Fruit fly (Drosophila melanogaster): ENCODE measurements around the gene CG44198.

Gene CG44198

DNA sequence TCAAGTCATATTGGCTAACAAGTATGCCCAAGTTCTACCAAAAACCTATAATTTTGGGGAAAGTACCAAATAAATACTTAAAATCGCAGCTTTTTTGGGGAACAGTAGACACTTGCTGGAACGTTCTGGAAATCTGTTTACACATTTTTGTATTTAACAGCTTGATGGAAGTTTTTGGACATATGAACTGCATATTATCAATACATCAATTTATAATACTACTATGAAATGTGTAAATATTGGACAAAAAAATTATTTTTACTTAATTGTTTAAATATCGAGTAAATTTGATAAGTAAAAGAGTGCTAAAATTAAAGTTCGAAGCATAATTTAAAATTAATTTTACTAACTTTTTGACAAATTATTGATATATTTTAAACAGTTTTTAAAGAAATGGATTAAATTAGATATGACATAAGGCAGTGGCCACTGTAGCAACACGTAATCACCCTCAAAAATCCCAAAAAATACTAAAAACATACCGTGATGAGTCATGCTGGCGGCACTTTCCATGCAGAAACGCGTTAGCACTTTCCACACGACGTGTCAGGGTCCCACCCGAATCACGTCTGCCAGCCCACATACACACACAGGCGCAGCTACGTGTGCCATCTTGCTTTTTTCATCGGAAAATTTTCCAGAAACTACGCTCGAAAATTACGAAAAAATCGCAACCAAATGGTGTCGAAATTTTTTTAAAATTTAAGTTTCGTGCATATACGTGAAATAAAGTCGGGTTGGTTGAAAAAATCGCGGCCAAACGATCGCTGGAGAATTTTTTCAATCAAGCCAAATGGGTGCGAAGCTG is 46.3 kb upstream of the CG44198 start, which contains the start of gene Sirt1 (continued):
- TF ChIP-seq aop (GFP tag; IDR thresholded peaks at IDR 0.05), result no peak
- no peak for TF ChIP-seq tna (GFP tag; IDR thresholded peaks at IDR 0.05; ENCODE audit: partially characterized antibody)
- peak; percentile 75 for TF ChIP-seq croc (GFP tag; conservative IDR thresholded peaks at IDR 0.05)
- TF ChIP-seq CG8388 (GFP tag; optimal IDR thresholded peaks at IDR 0.05), result peak; percentile 82
- peak; percentile 73 for TF ChIP-seq CG6813 (GFP tag; optimal IDR thresholded peaks at IDR 0.05)
- peak; percentile 53 for TF ChIP-seq HLH54F (GFP tag; optimal IDR thresholded peaks at IDR 0.05)
- TF ChIP-seq exex (tag; optimal IDR thresholded peaks at IDR 0.05), result no peak
- TF ChIP-seq Ptx1 (GFP tag; IDR thresholded peaks at IDR 0.05), result peak; percentile 89
- TF ChIP-seq CG3838 (GFP tag; optimal IDR thresholded peaks at IDR 0.05), result no peak
- no peak for TF ChIP-seq sc (optimal IDR thresholded peaks at IDR 0.05)
- TF ChIP-seq sc (GFP tag; optimal IDR thresholded peaks at IDR 0.05), result peak; percentile 84
- no peak for TF ChIP-seq CG14965 (GFP tag; optimal IDR thresholded peaks at IDR 0.05; ENCODE audit: borderline replicate concordance)
- peak; percentile 52 for TF ChIP-seq pho (GFP tag; optimal IDR thresholded peaks at IDR 0.05)
- no peak for TF ChIP-seq kni (GFP tag; optimal IDR thresholded peaks at IDR 0.05)
- peak; percentile 92 for TF ChIP-seq dmrt11E (tag; optimal IDR thresholded peaks at IDR 0.05)
- TF ChIP-seq CG7987 (GFP tag; optimal IDR thresholded peaks at IDR 0.05), result peak; percentile 24
- peak; percentile 83 for TF ChIP-seq CG12942 (GFP tag; optimal IDR thresholded peaks at IDR 0.05)
- TF ChIP-seq gem (tag; optimal IDR thresholded peaks at IDR 0.05), result peak; percentile 95
- no peak for TF ChIP-seq lov (optimal IDR thresholded peaks at IDR 0.05)
- TF ChIP-seq lov (GFP tag; IDR thresholded peaks at IDR 0.05), result 0 out of 3 replicates have a peak, but pooled peaks have one; percentile 29
- TF ChIP-seq Med (GFP tag), result peak; percentile 88
- TF ChIP-seq Dp (GFP tag; optimal IDR thresholded peaks at IDR 0.05), result no peak
- TF ChIP-seq CG31388 (GFP tag; optimal IDR thresholded peaks at IDR 0.05), result peak; percentile 35
- peak; percentile 84 for TF ChIP-seq CG7372 (GFP tag; IDR thresholded peaks at IDR 0.05)
- TF ChIP-seq CG30403 (GFP tag; optimal IDR thresholded peaks at IDR 0.05), result peak; percentile 96
- peak; percentile 88 for TF ChIP-seq Usf (GFP tag; optimal IDR thresholded peaks at IDR 0.05)
- no peak for TF ChIP-seq CG4707 (GFP tag; optimal IDR thresholded peaks at IDR 0.05)
- TF ChIP-seq jigr1 (GFP tag; IDR thresholded peaks at IDR 0.05), result peak; percentile 70; the same call in 1 of the 3 replicates
- TF ChIP-seq Eip74EF (GFP tag; optimal IDR thresholded peaks at IDR 0.05), result peak in 1 of 2 experiments; percentile 67
- 0 out of 2 replicates have a peak, but pooled peaks have one; percentile 16 for TF ChIP-seq CG10321 (GFP tag; IDR thresholded peaks at IDR 0.05)
- TF ChIP-seq D (optimal IDR thresholded peaks at IDR 0.05), result no peak
- peak; percentile 79 for TF ChIP-seq D (GFP tag; optimal IDR thresholded peaks at IDR 0.05)
- no peak for TF ChIP-seq emc (GFP tag; optimal IDR thresholded peaks at IDR 0.05)
- peak; percentile 74 for TF ChIP-seq Rfx (GFP tag; IDR thresholded peaks at IDR 0.05)
- TF ChIP-seq CG16813 (GFP tag; IDR thresholded peaks at IDR 0.05; ENCODE audit: partially characterized antibody), result 0 out of 3 replicates have a peak, but pooled peaks have one; percentile 20
- no peak for TF ChIP-seq Neu2 (GFP tag; optimal IDR thresholded peaks at IDR 0.05; ENCODE audit: borderline replicate concordance)
- peak; percentile 56; the same call in 2 of the 3 replicates for TF ChIP-seq H15 (GFP tag; IDR thresholded peaks at IDR 0.05)
- peak; percentile 57 for TF ChIP-seq trh (GFP tag; optimal IDR thresholded peaks at IDR 0.05)
- peak; percentile 83 for TF ChIP-seq CG9932 (GFP tag; IDR thresholded peaks at IDR 0.05)
- no peak for TF ChIP-seq CkIIα-i1 (GFP tag; IDR thresholded peaks at IDR 0.05)
- peak; percentile 90 for TF ChIP-seq CG15269 (tag; optimal IDR thresholded peaks at IDR 0.05)
- peak; percentile 86 for TF ChIP-seq CG4404 (GFP tag; IDR thresholded peaks at IDR 0.05)
- TF ChIP-seq CG16779 (GFP tag; IDR thresholded peaks at IDR 0.05), result 0 out of 2 replicates have a peak, but pooled peaks have one; percentile 21
- TF ChIP-seq Scr (GFP tag; IDR thresholded peaks at IDR 0.05; ENCODE audit: partially characterized antibody), result peak; percentile 35; the same call in 1 of the 2 replicates
- TF ChIP-seq CG11723 (GFP tag; optimal IDR thresholded peaks at IDR 0.05), result peak; percentile 66
- TF ChIP-seq CG18011 (GFP tag; optimal IDR thresholded peaks at IDR 0.05), result peak; percentile 47
- no peak for TF ChIP-seq CG13287 (GFP tag; IDR thresholded peaks at IDR 0.05; ENCODE audit: partially characterized antibody)
- TF ChIP-seq CG11456 (GFP tag; IDR thresholded peaks at IDR 0.05), result peak; percentile 67; the same call in 2 of the 3 replicates
